Fruit fly (Drosophila melanogaster): ENCODE measurements around the gene Ugt301D1.

Gene Ugt301D1

DNA sequence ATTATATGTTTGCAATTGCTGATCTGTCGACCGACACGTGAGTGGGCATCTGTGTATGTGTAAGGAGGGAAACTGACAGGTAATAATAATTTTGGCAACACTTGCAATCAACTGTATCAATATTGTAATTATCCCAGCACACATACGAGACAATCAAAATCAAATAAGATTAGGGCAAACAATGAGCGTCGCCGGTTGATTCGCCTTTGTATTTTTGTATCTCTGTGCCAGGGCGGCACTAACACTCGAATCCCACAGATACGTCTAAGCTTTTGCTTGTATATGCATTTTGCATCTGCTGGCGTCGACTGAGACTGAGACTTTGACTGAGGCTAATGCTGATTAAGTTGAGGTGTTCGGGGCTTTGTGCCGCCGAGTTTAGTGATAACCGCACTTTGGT, at the start of gene Ugt301D1:
TSS of gene Ugt301D1 (plus strand) at position 380 of the 400 bp plus-strand sequence.
- no peak for TF ChIP-seq noc (tag; optimal IDR thresholded peaks at IDR 0.05)

DNA sequence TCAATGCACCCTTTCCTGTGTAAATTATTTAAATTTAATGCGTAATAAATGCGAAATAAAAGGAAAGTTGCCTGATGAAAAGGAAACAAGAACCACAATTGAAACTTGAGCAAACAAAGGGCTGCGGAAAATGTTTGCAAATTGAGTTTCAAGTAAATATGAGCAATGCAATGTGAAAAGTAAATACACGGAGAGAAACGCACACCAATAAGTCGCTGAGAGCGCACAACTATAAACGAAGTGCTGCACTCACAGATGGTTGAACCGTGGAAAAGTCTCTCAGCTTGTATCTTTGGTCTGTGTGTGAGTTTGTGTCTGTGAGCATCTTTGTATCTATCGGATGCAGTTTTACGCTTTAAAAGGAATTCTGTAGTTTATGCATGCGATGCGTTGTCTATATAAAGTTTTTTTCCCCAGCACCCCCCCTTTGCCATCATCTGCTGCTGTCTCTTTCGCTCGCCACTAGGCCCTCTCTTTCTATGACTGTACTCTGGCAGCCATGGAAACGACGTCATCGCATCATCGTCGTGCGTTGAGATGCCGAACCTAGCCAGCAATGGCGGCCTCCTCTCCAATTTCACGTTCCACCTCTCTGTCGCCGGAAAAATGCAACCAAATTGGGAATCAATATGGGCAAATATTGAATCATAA, 49.5 kb upstream of the Ugt301D1 start:
- TF ChIP-seq noc (tag; optimal IDR thresholded peaks at IDR 0.05), result no peak

DNA sequence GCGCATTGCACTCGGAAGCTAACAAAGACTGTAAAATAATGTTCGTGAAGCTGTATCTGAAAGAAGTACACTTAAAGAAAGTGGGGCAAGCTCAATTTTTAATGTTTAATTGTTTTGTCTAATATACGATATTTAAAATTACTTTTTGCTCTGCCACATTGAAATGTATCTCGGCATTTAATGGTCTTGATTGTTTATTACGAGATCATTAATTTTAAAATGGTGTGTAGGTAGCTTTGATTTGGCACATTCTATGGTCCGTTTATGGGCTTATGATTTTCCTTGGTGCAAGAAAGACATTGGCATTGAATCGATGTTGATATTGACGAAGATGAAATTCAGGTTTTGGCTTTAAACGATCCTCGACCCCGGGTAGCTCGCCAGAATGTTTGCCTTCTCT, 45.8 kb upstream of the Ugt301D1 start:
- TF ChIP-seq noc (tag; optimal IDR thresholded peaks at IDR 0.05), result no peak

DNA sequence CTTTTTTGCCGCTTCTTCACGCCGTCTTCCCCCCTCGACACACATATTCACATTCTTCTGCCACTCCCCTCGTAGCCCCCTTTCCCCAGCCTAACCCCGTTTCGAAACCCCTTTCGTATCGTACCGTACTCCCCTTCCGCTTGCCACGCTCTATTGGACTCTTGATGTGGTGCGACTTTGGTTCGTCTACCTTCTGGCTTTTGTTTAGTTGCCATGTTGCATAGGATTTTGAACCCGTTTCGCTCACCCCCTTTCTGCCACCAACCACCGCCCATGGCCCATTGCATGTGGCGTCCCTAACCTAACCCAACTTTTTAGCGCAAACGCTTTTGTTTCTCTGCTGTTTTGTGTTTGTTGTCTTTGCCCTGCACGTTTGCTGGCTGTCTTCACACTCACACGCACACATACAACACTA, 45.2 kb upstream of the Ugt301D1 start:
- no peak for TF ChIP-seq noc (tag; optimal IDR thresholded peaks at IDR 0.05)

DNA sequence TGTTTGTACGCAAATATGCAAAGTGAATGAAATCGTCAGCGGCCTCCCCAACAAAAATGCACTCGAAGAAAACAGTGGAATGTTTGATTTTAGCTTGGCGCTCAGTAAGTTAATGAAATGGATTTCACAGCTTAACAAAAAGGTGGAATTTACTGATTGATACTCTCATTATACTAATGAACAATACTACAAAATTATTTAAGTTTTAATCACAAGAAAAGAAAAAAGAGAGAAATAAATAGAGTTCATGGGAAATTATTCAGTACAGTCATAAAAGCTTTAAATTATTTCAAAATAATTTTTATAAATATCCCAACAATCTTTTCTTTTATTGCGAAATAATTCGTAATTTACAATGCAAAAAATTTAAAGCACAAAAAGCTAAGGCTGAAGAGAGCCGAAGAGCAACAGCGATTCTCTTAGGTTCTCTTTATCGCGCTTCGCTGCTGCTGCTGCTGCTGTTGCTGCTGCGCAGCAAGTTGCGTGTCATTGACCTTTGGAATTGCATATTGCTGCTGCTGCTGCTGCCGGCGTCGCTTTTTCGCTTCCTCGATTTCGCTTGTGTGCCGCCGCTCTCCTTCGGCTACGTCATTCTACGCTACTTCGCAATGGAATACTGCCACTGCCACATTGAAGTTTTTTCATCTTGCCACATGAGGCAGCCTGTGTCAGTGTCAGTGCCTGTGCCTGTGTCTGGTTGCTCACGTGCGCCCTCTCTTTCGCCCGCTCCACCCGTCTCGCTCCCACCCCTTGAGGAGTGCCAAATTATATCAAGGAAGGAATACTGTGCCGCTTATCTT, 43.8 kb upstream of the Ugt301D1 start:
- no peak for TF ChIP-seq noc (tag; optimal IDR thresholded peaks at IDR 0.05)

DNA sequence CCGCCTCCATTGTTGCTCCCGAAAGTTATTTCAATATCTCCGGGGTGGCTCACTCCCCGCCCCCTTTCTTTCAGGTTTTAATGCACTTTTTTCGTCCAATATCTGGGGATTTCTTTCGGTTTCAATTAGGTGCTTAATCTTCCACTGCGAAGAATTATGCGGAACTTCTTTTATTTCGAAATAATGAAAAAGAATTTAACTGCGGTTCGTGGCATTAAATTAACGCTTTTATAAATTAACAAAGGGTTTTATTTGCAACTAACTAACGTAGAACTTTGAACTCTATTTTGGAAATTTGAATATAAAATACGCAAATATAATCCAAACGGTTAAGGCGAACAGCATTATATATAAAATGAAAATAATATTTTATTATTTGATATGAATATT, 43.2 kb upstream of the Ugt301D1 start:
- no peak for TF ChIP-seq noc (tag; optimal IDR thresholded peaks at IDR 0.05)

DNA sequence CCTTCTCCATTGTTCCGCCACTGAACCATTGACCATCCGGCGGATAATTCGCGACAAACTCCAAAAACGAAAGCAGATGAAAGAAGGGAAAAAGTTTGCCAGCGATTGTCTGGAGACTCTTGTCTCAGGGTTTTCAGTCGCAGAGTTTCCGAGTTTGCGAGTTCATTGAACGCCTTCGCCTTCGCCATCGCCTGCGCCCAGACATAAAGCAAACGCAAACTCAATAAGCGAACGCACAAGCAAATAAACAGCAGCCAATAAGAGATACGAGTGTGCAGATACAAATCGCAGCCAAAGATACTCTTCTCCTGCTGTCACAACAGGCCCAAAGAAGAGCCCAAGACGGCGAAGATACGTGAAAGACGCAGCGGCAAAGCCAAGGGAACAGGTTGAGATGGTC, 42.7 kb upstream of the Ugt301D1 start:
- TF ChIP-seq noc (tag; optimal IDR thresholded peaks at IDR 0.05), result no peak

DNA sequence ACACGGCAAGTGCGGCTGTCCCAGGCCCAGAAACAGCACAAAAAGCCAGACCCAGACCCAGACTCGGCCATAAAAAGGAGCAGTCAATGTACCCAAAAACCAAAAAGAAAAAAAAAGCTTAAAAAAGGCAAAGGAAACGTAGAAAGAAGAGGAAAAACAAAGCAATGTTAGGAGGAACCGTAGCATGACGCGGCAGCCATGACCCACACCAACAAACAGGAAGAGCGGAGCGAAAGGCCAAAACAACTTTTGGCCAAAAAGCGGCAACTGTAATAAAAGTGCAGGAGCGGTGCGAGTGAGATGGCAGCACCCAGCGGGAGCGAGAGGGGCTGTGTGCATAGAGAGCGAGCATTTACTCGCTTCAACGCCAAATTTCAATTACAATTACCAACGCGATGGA, 41.9 kb upstream of the Ugt301D1 start:
- TF ChIP-seq noc (tag; optimal IDR thresholded peaks at IDR 0.05), result no peak

DNA sequence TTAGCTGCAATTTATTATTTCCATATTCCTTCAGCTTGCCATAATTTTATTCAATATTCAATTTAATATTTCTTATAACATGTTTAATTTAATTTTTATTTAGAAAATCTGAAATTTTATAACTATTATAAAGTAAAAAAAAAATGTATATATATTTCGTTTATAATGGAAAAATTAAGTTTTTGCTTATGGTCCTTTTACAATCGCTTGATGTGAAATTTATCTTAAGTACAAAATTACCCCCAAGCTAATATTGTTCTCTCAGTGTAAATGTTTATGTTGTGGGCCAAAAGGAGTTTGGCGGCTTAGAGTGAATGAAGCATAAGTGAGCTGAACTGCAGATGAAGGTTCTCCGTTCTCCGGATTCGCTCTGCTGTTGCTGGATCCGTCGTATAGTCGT, 41.4 kb upstream of the Ugt301D1 start:
- no peak for TF ChIP-seq noc (tag; optimal IDR thresholded peaks at IDR 0.05)

DNA sequence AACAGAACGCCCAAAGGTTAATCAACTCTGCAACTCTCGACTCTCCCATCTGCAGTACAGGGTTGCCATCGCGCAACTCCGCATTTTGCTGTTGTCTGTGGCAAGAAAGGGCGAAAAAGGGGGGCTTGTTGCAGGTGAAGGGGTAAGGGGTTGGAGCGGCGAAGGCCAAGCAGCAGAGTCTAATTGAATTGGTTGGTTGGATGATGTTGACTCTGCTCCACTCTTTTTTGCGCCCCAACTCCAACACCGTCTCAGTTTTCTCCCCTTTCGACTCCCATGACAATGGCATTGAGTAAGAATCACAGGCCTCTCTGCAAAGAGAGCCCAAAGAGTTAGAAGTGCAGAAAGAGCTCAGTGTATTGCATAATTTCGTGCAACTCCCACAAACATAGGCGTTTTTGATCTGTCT, 40.7 kb upstream of the Ugt301D1 start:
- TF ChIP-seq noc (tag; optimal IDR thresholded peaks at IDR 0.05), result no peak

DNA sequence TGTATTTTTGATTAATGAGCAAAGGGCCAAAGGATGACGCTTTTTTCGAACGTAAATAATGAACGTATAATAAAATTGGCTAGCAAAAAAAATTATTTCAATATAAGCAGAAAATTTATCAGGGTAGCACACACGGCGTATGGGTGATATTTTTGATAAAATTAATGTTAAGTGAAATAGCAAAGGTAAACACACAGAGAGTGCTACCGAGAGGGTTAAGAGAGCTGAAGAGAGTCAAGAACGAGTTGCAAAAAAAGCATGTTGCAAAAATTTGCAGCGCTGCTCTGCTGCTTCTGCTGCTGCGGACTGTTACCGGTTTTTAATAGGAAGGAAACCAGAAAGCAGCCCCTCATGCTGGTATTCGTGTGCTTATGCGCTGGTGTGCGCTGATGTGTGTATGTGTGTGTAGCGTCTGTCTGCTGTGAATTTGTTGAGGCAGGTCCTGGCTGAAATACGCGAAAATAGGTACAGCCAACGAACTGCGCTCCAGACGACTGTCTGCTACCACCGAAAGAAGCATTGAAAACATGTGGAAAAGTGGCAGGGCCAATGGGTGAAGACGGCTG, 39.7 kb upstream of the Ugt301D1 start:
- TF ChIP-seq noc (tag; optimal IDR thresholded peaks at IDR 0.05), result no peak

DNA sequence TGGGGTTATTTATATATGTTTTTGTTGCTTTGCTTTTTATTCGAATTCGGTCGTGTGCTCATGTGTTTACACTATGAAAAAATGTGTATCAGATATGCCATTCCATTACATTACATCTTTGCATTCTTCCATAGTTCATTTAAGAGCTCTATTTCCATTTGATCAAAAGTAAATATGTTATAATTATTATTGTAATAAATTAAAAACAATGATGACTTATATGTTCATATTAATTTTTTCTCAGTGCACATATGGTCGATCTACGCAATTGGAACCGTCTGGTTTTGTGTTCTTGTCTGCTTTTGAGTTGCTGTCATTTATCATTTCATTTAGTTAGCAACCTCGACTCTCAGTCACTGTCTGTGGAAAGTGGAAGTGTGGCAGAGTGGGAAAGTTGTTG, 31.9 kb upstream of the Ugt301D1 start:
- no peak for TF ChIP-seq noc (tag; optimal IDR thresholded peaks at IDR 0.05)

DNA sequence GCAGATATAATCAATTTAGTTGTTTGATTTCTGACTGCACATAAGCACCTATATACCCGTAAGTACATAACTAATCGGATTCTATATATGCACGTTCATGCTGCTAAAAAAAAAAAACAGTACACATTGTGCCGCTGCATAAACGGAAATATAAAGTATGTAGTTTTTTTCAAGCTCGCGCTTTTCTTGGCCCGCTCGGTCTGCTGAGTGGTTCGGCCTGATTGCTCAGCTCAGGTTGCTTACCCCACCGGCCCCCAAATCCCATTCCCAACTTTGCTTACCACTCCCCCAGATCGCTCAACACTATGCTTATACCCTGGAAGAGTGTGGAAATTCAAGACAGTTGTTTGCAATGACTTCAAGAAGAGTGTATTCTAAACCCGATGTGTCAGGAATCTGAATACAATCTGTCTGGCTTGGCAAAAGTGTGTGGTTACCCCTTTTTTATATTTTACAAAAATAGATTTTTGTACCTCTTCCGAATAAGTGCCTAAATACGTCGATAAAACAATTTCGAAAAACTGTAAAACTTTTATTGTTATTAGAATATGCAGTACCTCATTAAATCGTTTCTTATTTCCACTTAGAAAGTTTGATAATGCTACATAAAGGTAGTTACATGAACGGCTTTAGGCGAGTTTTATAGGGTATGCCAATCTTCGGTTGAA, 30.7 kb upstream of the Ugt301D1 start:
- TF ChIP-seq noc (tag; optimal IDR thresholded peaks at IDR 0.05), result no peak

DNA sequence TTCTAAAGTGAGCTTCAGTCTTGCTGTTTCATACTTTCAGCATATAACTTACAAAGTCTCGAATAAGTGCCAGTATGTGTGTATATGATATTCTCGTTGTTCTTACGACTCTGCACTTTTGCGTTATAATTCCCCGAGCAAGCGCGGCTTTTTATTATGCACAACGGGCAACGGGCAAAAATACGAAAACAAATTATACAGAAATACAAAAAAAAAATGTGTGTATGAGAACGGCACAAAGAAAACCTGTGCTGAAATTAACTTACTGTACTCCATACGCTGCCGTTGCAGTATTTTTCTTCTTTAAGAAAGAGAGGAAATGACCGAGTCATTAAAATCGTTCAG, 30.2 kb upstream of the Ugt301D1 start:
- TF ChIP-seq noc (tag; optimal IDR thresholded peaks at IDR 0.05), result no peak

DNA sequence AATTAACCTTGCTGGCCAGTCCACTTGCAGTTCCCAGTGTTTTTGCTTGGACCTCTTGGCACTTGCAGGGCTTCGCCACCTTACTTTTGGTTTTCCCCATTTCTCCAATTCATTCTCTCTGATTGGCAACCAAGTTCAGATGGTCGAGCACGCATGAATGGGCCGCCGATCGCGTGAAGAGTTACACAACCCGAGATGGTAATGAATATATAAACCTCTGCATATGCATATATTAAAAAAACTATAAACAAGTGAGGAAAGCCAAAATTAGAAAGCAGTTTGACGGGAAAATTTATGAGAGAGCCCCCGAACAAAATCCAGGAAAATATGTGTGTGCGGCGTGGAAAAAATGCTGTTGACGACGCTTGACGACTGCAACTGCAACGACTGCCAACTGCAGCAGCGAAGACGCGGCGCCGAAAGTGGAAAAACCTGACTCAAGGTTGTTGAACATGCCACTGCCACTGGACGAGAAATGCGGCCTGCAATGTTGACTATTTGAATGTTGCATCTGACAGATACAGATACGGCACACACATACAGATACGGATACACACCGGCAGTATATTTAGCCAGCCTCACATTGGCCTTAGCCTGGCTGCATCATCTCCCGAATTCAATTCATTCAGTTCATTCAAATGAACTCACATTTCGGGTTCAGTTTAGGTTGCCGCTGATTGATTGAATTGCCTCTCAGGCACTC, 28.9 kb upstream of the Ugt301D1 start:
- TF ChIP-seq noc (tag; optimal IDR thresholded peaks at IDR 0.05), result no peak

DNA sequence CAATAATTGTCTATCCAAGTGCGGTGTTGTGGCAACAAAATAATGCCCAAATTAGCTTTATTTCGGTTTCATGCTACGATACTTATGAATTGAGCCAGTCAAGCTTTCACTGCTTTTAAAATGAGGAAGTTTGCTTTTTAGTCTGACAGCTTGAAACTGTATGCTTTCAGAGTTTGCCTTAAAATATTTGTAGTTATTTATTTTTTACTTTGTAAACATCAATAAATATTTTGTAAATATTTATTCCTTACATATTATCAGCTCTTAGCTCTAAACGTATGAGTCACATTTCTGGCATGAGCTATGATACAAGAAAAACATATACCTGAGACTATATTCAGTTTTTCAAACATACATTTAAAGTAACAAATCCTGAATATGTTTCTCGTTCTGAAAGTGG, 28.3 kb upstream of the Ugt301D1 start:
- no peak for TF ChIP-seq noc (tag; optimal IDR thresholded peaks at IDR 0.05)
